Fruit fly (Drosophila melanogaster) whole organism, wandering third instar larva: Measurements from ENCODE around the gene CG15696.

Experiments
- Abd-B ChIP-seq: fragments of >200 bp; optimal IDR thresholded peaks from 2 replicates; lab custom pipeline; 2017; ENCODE audit warnings: missing biosample characterization, missing genetic modification characterization
- Hnf4 ChIP-seq: fragments of 200-800 bp; sonication (Bioruptor generic); optimal IDR thresholded peaks from 2 replicates; lab custom pipeline; 2016; ENCODE audit warnings: missing biosample characterization, mild to moderate bottlenecking, missing genetic modification characterization
- Hr83 ChIP-seq: fragments of 200-300 bp; sonication (Bioruptor generic); optimal IDR thresholded peaks from 2 replicates; lab custom pipeline; 2016; ENCODE audit warnings: missing biosample characterization, mild to moderate bottlenecking, missing genetic modification characterization, moderate library complexity; ENCODE audit not compliant: poor library complexity, severe bottlenecking
- br ChIP-seq: fragments of 200-800 bp; sonication (Bioruptor generic); optimal IDR thresholded peaks from 2 replicates; lab custom pipeline; 2016; ENCODE audit warnings: missing biosample characterization, missing genetic modification characterization
- h ChIP-seq: fragments of 200-800 bp; sonication (Bioruptor generic); optimal IDR thresholded peaks from 3 replicates; lab custom pipeline; 2016; ENCODE audit warnings: missing biosample characterization, mild to moderate bottlenecking, missing genetic modification characterization
- jim ChIP-seq: fragments of 175-275, 200-325 bp; sonication (Bioruptor generic); optimal IDR thresholded peaks from 2 replicates; lab custom pipeline; 2016; ENCODE audit warnings: missing biosample characterization, mild to moderate bottlenecking, missing genetic modification characterization
- lola ChIP-seq: fragments of >200 bp; optimal IDR thresholded peaks from 2 replicates; lab custom pipeline; 2017; ENCODE audit warnings: missing biosample characterization, missing genetic modification characterization
- psq ChIP-seq: fragments of 200-800 bp; sonication (Bioruptor generic); optimal IDR thresholded peaks from 3 replicates; lab custom pipeline; 2017; ENCODE audit warnings: missing biosample characterization, mild to moderate bottlenecking, missing genetic modification characterization, moderate library complexity
- usp ChIP-seq: fragments of >200 bp; optimal IDR thresholded peaks from 2 replicates; lab custom pipeline; 2017; ENCODE audit warnings: missing biosample characterization, missing genetic modification characterization

DNA sequence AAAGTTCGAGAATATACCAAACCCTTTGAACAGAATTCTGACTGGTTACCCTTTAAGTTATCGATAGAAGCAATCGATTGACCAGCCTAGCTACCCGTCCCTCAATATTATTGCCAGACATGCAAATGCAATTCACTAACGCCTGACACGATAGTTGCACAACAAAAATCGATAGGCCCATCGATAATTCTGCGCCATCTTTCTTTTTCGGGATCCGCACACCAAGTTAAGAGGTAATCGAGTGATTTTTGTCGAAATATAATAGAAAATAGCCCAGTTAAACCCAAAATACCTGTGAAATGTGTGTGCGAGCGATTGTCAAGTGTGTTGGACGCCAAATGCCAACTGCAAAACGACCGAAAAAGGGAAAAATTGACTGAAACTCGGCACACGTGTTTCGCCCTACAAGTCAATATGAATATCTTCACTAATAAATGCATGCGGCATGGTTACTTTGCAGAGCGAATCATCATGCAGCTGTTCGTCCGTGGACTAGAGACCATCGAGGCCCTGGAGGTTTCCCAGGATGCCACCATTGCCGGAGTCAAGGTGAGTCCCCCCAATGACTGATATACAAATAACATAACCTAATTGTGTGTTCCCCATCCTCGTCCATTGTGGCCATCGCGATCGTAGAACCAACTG lies 3.6 kb downstream of the CG15696 start, which contains the start of gene RpS30:
- TF ChIP-seq psq (peak; percentile 5), Hr83 (GFP tag; lab: Kevin White, UChicago) (peak; percentile 79), lola (GFP tag; lab: Kevin White, UChicago) (no peak), br (GFP tag; lab: Kevin White, UChicago) (no peak), jim (GFP tag; lab: Kevin White, UChicago) (no peak), h (GFP tag; lab: Kevin White, UChicago) (peak; percentile 49), Hnf4 (GFP tag; lab: Kevin White, UChicago) (peak; percentile 65), Abd-B (GFP tag; lab: Kevin White, UChicago) (no peak), usp (GFP tag; lab: Kevin White, UChicago) (no peak)
